Worm (Caenorhabditis elegans) whole organism, L4 larva: ENCODE results near the gene kcc-3.

ENCODE experiments used
- F44E2.7 ChIP-seq: fragments of 200-800 bp; sonication (Bioruptor generic); IDR thresholded peaks from 2 replicates; pipeline ENCODE4 v2.1.2; 2022; ENCODE audit warnings: missing genetic modification characterization, missing compliant biosample characterization
- F49E8.2 ChIP-seq: sonication (generic microtip); optimal IDR thresholded peaks from 2 replicates; lab custom pipeline; 2016; ENCODE audit warnings: missing compliant biosample characterization, mild to moderate bottlenecking, missing genetic modification characterization, borderline replicate concordance
- R02D3.7 ChIP-seq: fragments of 150-350 bp; sonication (generic microtip); optimal IDR thresholded peaks from 3 replicates; lab custom pipeline; 2014; ENCODE audit warnings: missing biosample characterization, missing genetic modification characterization
- T26A8.4 ChIP-seq: fragments of 200-800 bp; sonication (Bioruptor generic); IDR thresholded peaks from 2 replicates; pipeline ENCODE4 v1.3.6; 2022; ENCODE audit warnings: missing genetic modification characterization, missing compliant biosample characterization
- ZK337.2 ChIP-seq: fragments of 200-800 bp; sonication (Bioruptor generic); IDR thresholded peaks from 2 replicates; pipeline ENCODE4 v1.3.6; 2022; ENCODE audit warnings: missing genetic modification reagents, missing genetic modification characterization, missing compliant biosample characterization
- aha-1 ChIP-seq: fragments of 150-350 bp; peaks from one replicate; lab custom pipeline; 2014; ENCODE audit warnings: missing biosample characterization, missing genetic modification characterization
- arid-1 ChIP-seq: fragments of 200-800 bp; sonication (Bioruptor generic); conservative IDR thresholded peaks from 2 replicates; pipeline ENCODE4 v1.3.6; 2022; ENCODE audit warnings: missing genetic modification reagents, missing genetic modification characterization, missing compliant biosample characterization
- ceh-44 ChIP-seq: fragments of 200-800 bp; sonication (Bioruptor generic); IDR thresholded peaks from 2 replicates; pipeline ENCODE4 v1.3.6; 2022; ENCODE audit warnings: missing genetic modification reagents, missing genetic modification characterization, missing compliant biosample characterization
- ceh-62 ChIP-seq: sonication (generic microtip); optimal IDR thresholded peaks from 2 replicates; lab custom pipeline; 2017; ENCODE audit warnings: missing biosample characterization, missing genetic modification characterization
- ceh-82 ChIP-seq: sonication (generic microtip); optimal IDR thresholded peaks from 2 replicates; lab custom pipeline; 2017; ENCODE audit warnings: missing biosample characterization, missing genetic modification characterization
- daf-12 ChIP-seq: fragments of 150-350 bp; optimal IDR thresholded peaks from 2 replicates; lab custom pipeline; 2014; ENCODE audit warnings: missing biosample characterization, missing genetic modification reagents, missing genetic modification characterization
- daf-16 ChIP-seq, 3 experiments: sonication (generic microtip); optimal IDR thresholded peaks; 2 replicates each; lab custom pipeline; 2016 to 2017; ENCODE audit warnings: missing genetic modification characterization in 3 of 3, missing genetic modification reagents in 3 of 3, mild to moderate bottlenecking in 2 of 3, missing compliant biosample characterization in 2 of 3, missing biosample characterization in 1 of 3, moderate library complexity in 1 of 3
- daf-19 ChIP-seq: fragments of 200-800 bp; sonication (Bioruptor generic); conservative IDR thresholded peaks from 2 replicates; pipeline ENCODE4 v1.3.6; 2022; ENCODE audit warnings: missing genetic modification characterization, missing compliant biosample characterization
- duxl-1 ChIP-seq: sonication (generic microtip); optimal IDR thresholded peaks from 2 replicates; lab custom pipeline; 2016; ENCODE audit warnings: mild to moderate bottlenecking, missing genetic modification characterization, moderate library complexity, missing compliant biosample characterization; ENCODE audit not compliant: poor library complexity
- egl-27 ChIP-seq: sonication (generic microtip); optimal IDR thresholded peaks from 3 replicates; lab custom pipeline; 2017; ENCODE audit warnings: missing biosample characterization, missing genetic modification reagents, missing genetic modification characterization
- egl-43 ChIP-seq: fragments of 200-800 bp; sonication (Bioruptor generic); IDR thresholded peaks from 2 replicates; pipeline ENCODE4 v1.3.6; 2022; ENCODE audit warnings: missing genetic modification reagents, missing genetic modification characterization, missing compliant biosample characterization
- fos-1 ChIP-seq: fragments of 150-350 bp; optimal IDR thresholded peaks from 2 replicates; lab custom pipeline; 2014; ENCODE audit warnings: missing biosample characterization, missing genetic modification characterization
- hif-1 ChIP-seq, 2 experiments: sonication (generic microtip); optimal IDR thresholded peaks; 2 replicates each; lab custom pipeline; 2016 to 2017; ENCODE audit warnings: missing compliant biosample characterization in 2 of 2, missing genetic modification characterization in 2 of 2, missing genetic modification reagents in 2 of 2, missing genotype in 2 of 2, mild to moderate bottlenecking in 1 of 2
- hlh-11 ChIP-seq: fragments of 200-800 bp; sonication (Bioruptor generic); optimal IDR thresholded peaks from 2 replicates; lab custom pipeline; 2018; ENCODE audit warnings: mild to moderate bottlenecking, missing genetic modification characterization, missing compliant biosample characterization
- hlh-30 ChIP-seq: sonication (generic microtip); optimal IDR thresholded peaks from 2 replicates; lab custom pipeline; 2017; ENCODE audit warnings: antibody characterized with exemption, mild to moderate bottlenecking, missing genetic modification characterization, missing compliant biosample characterization; ENCODE audit not compliant: insufficient read depth
- lin-15B ChIP-seq: fragments of 150-350 bp; sonication (generic microtip); optimal IDR thresholded peaks from 3 replicates; lab custom pipeline; 2014; ENCODE audit warnings: missing biosample characterization, missing genetic modification characterization
- lin-29 ChIP-seq: fragments of 200-800 bp; sonication (Bioruptor generic); IDR thresholded peaks from 2 replicates; pipeline ENCODE4 v1.3.6; 2022; ENCODE audit warnings: missing genetic modification reagents, missing genetic modification characterization, missing compliant biosample characterization
- lir-3 ChIP-seq: sonication (generic microtip); optimal IDR thresholded peaks from 2 replicates; lab custom pipeline; 2016; ENCODE audit warnings: mild to moderate bottlenecking, missing genetic modification characterization, missing compliant biosample characterization
- lsy-2 ChIP-seq, 2 experiments: fragments of 150-350 bp in 1 of 2; sonication (generic microtip) in 1 of 2; optimal IDR thresholded peaks; 2 replicates each; lab custom pipeline; 2014 to 2017; ENCODE audit warnings: missing biosample characterization in 2 of 2, missing genetic modification characterization in 2 of 2
- mes-2 ChIP-seq: sonication (generic microtip); optimal IDR thresholded peaks from 2 replicates; lab custom pipeline; 2016; ENCODE audit warnings: missing genotype, mild to moderate bottlenecking, missing genetic modification characterization, missing compliant biosample characterization; ENCODE audit not compliant: poor library complexity, severe bottlenecking
- mxl-3 ChIP-seq: fragments of 200-800 bp; sonication (Bioruptor generic); optimal IDR thresholded peaks from 2 replicates; lab custom pipeline; 2018; ENCODE audit warnings: mild to moderate bottlenecking, missing genetic modification characterization, missing compliant biosample characterization
- nhr-28 ChIP-seq: fragments of 150-350 bp; optimal IDR thresholded peaks from 2 replicates; lab custom pipeline; 2014; ENCODE audit warnings: missing biosample characterization, missing genetic modification characterization
- nhr-42 ChIP-seq: fragments of 200-800 bp; sonication (Bioruptor generic); IDR thresholded peaks from 2 replicates; pipeline ENCODE4 v1.3.6; 2022; ENCODE audit warnings: missing genetic modification characterization, missing compliant biosample characterization
- nhr-6 ChIP-seq: fragments of 150-350 bp; optimal IDR thresholded peaks from 2 replicates; lab custom pipeline; 2014; ENCODE audit warnings: missing biosample characterization, missing genetic modification characterization
- nhr-77 ChIP-seq: fragments of 150-350 bp; optimal IDR thresholded peaks from 2 replicates; lab custom pipeline; 2014; ENCODE audit warnings: missing biosample characterization, missing genetic modification characterization
- set-16 ChIP-seq: fragments of 200-800 bp; sonication (Bioruptor generic); IDR thresholded peaks from 2 replicates; pipeline ENCODE4 v1.3.6; 2022; ENCODE audit warnings: missing genetic modification reagents, missing genetic modification characterization, missing compliant biosample characterization
- snpc-1.2 ChIP-seq: fragments of 200-800 bp; sonication (Bioruptor generic); IDR thresholded peaks from 2 replicates; pipeline ENCODE4 v1.3.6; 2022; ENCODE audit warnings: missing genetic modification reagents, missing genetic modification characterization, missing compliant biosample characterization
- snpc-4 ChIP-seq: fragments of 150-350 bp; optimal IDR thresholded peaks from 2 replicates; lab custom pipeline; 2014; ENCODE audit warnings: missing biosample characterization, missing genetic modification characterization
- spr-1 ChIP-seq: sonication (generic microtip); optimal IDR thresholded peaks from 2 replicates; lab custom pipeline; 2016; ENCODE audit warnings: mild to moderate bottlenecking, missing genetic modification characterization, missing compliant biosample characterization
- tag-97 ChIP-seq: fragments of 200-800 bp; sonication (Bioruptor generic); IDR thresholded peaks from 2 replicates; pipeline ENCODE4 v1.3.6; 2022; ENCODE audit warnings: missing genetic modification characterization, missing compliant biosample characterization
- tra-1 ChIP-seq: fragments of 200-800 bp; sonication (Bioruptor generic); IDR thresholded peaks from 2 replicates; pipeline ENCODE4 v1.3.6; 2022; ENCODE audit warnings: missing genetic modification reagents, missing genetic modification characterization, missing compliant biosample characterization
- unc-130 ChIP-seq: sonication (generic microtip); optimal IDR thresholded peaks from 2 replicates; lab custom pipeline; 2016; ENCODE audit warnings: missing genetic modification reagents, missing genetic modification characterization, missing compliant biosample characterization
- unc-39 ChIP-seq: sonication (generic microtip); optimal IDR thresholded peaks from 2 replicates; lab custom pipeline; 2017; ENCODE audit warnings: missing biosample characterization, missing genetic modification characterization
- unc-62 ChIP-seq, 3 experiments: fragments of 150-350 bp in 1 of 3; sonication (generic microtip); optimal IDR thresholded peaks in 2 of 3; peaks in 1 of 3; 1 replicate in 1 of 3; 2 replicates in 2 of 3; lab custom pipeline; 2014 to 2017; ENCODE audit warnings: missing biosample characterization in 3 of 3, missing genetic modification characterization in 3 of 3, missing genetic modification reagents in 3 of 3, missing genotype in 1 of 3
- zfp-2 ChIP-seq: sonication (generic microtip); optimal IDR thresholded peaks from 2 replicates; lab custom pipeline; 2016; ENCODE audit warnings: mild to moderate bottlenecking, missing genetic modification characterization, missing compliant biosample characterization
- zip-11 ChIP-seq: fragments of 200-800 bp; sonication (Bioruptor generic); IDR thresholded peaks from 2 replicates; pipeline ENCODE4 v1.3.6; 2022; ENCODE audit warnings: missing genetic modification characterization, missing compliant biosample characterization
- zip-2 ChIP-seq: fragments of 150-350 bp; optimal IDR thresholded peaks from 2 replicates; lab custom pipeline; 2014; ENCODE audit warnings: missing biosample characterization, missing genetic modification characterization
- ztf-11 ChIP-seq: fragments of 150-350 bp; optimal IDR thresholded peaks from 2 replicates; lab custom pipeline; 2014; ENCODE audit warnings: missing biosample characterization, missing genetic modification characterization
- ztf-7 ChIP-seq: fragments of 150-350 bp; optimal IDR thresholded peaks from 2 replicates; lab custom pipeline; 2014; ENCODE audit warnings: missing biosample characterization, missing genetic modification characterization

The kcc-3 gene

DNA sequence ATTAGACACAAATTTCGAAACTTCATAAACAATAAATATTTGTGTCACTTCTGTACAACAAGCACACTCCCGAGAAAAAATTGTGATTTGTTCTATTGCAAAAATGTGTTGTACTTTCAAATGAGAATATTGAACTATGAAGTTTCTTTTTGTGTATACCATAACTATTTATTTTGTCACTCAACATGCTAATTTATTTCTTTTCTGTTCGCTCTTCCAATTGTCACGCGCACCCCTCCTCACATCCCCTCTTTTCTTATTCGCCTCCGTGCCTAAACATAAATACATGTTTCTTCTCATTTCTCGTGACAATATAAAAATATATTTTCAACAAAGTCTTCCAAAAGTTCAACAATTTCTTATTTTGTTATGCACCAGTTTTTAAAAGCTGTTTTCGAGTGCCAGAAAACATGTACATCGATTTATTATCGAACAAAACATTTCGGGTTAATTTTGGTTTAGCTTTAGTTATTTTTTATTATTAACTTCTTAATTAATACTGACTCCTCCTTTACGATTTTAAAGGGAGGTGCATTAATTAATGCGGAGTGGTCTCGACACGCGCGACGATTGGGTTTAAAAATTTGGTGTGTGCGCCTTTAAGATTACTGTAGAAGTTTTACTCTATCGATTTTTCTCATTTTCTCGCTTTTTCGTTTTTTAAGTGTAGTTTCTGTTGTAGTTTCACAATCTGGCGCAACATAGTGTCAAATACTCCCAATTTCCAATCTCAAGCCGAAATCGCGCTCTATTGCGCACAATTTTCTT lies 40.0 kb downstream of the kcc-3 start (continued):
- TF ChIP-seq set-16 (GFP tag; lab: Robert Waterston, UW) = no peak
- TF ChIP-seq lin-15B (tag; lab: Kevin White, UChicago) = no peak
- TF ChIP-seq lsy-2 (tag; optimal IDR thresholded peaks at IDR 0.05; lab: Kevin White, UChicago) = peak in 1 of 2 experiments; percentile 5
- TF ChIP-seq zip-2 (tag; lab: Kevin White, UChicago) = no peak
- TF ChIP-seq spr-1 (tag; lab: Kevin White, UChicago) = no peak
- no peak for TF ChIP-seq F49E8.2
- no peak for TF ChIP-seq zfp-2 (tag; lab: Kevin White, UChicago)
- TF ChIP-seq egl-43 (GFP tag; lab: Robert Waterston, UW) = no peak
- TF ChIP-seq ceh-44 (GFP tag; lab: Robert Waterston, UW) = no peak
- peak; percentile 58 to 81 for TF ChIP-seq hif-1 (tag; optimal IDR thresholded peaks at IDR 0.05; lab: Kevin White, UChicago)
- TF ChIP-seq duxl-1 (tag; lab: Kevin White, UChicago) = no peak
- TF ChIP-seq nhr-28 = peak; percentile 19
- TF ChIP-seq daf-16 (GFP tag; optimal IDR thresholded peaks at IDR 0.05; lab: Kevin White, UChicago) = no peak
- TF ChIP-seq daf-16 (tag; optimal IDR thresholded peaks at IDR 0.05; lab: Kevin White, UChicago) = peak; percentile 75
- TF ChIP-seq tra-1 = no peak
- no peak for TF ChIP-seq egl-27 (tag; lab: Kevin White, UChicago)
- TF ChIP-seq hlh-11 (tag; lab: Kevin White, UChicago) = no peak

- TF ChIP-seq hlh-30 (peak; percentile 38), mxl-3 (peak; percentile 28), unc-62 (GFP tag; optimal IDR thresholded peaks at IDR 0.05 in 1 of 2; lab: Kevin White, UChicago) (peak in 1 of 2 experiments; percentile 63), unc-62 (tag; optimal IDR thresholded peaks at IDR 0.05; lab: Kevin White, UChicago) (no peak), nhr-6 (no peak)
These were observed 40.7 kb downstream of the kcc-3 start for ce11 chrII:7393393-7393792.

- peak; percentile 85 for TF ChIP-seq hlh-11 (tag; lab: Kevin White, UChicago)
- peak; percentile 82 for TF ChIP-seq aha-1 (tag; lab: Kevin White, UChicago)
- TF ChIP-seq lsy-2 (tag; optimal IDR thresholded peaks at IDR 0.05; lab: Kevin White, UChicago) = peak; percentile 55 to 63
- no peak for TF ChIP-seq egl-43 (GFP tag; lab: Robert Waterston, UW)
- TF ChIP-seq T26A8.4 = peak; percentile 62
- no peak for TF ChIP-seq ceh-82 (tag; lab: Kevin White, UChicago)
- no peak for TF ChIP-seq F44E2.7 (GFP tag; lab: Robert Waterston, UW)
- no peak for TF ChIP-seq nhr-42 (GFP tag; lab: Robert Waterston, UW)
- TF ChIP-seq ZK337.2 (GFP tag; lab: Robert Waterston, UW) = no peak
- no peak for TF ChIP-seq unc-39 (tag; lab: Kevin White, UChicago)
- TF ChIP-seq lin-29 (GFP tag; lab: Robert Waterston, UW) = no peak
- TF ChIP-seq snpc-4 (tag; lab: Kevin White, UChicago) = no peak
- TF ChIP-seq ztf-11 (tag; lab: Kevin White, UChicago) = no peak
- TF ChIP-seq daf-16 (GFP tag; optimal IDR thresholded peaks at IDR 0.05; lab: Kevin White, UChicago) = no peak
- TF ChIP-seq daf-16 (tag; optimal IDR thresholded peaks at IDR 0.05; lab: Kevin White, UChicago) = peak; percentile 42
- TF ChIP-seq snpc-1.2 (GFP tag; lab: Robert Waterston, UW) = no peak
- TF ChIP-seq spr-1 (tag; lab: Kevin White, UChicago) = no peak
- TF ChIP-seq R02D3.7 (tag; lab: Kevin White, UChicago) = no peak
- no peak for TF ChIP-seq fos-1 (tag; lab: Kevin White, UChicago)
- TF ChIP-seq zip-11 = no peak
- no peak for TF ChIP-seq duxl-1 (tag; lab: Kevin White, UChicago)
- TF ChIP-seq lir-3 (tag; lab: Kevin White, UChicago) = no peak
- TF ChIP-seq arid-1 (GFP tag; lab: Robert Waterston, UW) = no peak
- TF ChIP-seq daf-19 (GFP tag; lab: Robert Waterston, UW) = 0 out of 2 replicates have a peak, but pooled peaks have one; percentile 44
- no peak for TF ChIP-seq ceh-62 (tag; lab: Kevin White, UChicago)
- peak; percentile 71 for TF ChIP-seq mxl-3
- TF ChIP-seq daf-12 (tag; lab: Kevin White, UChicago) = no peak
- TF ChIP-seq tra-1 = 0 out of 2 replicates have a peak, but pooled peaks have one; percentile 42
- TF ChIP-seq unc-130 = no peak
- no peak for TF ChIP-seq tag-97
- TF ChIP-seq nhr-77 (tag; lab: Kevin White, UChicago) = peak; percentile 28
- peak; percentile 93 for TF ChIP-seq zip-2 (tag; lab: Kevin White, UChicago)
- TF ChIP-seq mes-2 (tag; lab: Kevin White, UChicago) = no peak
- TF ChIP-seq ztf-7 (tag; lab: Kevin White, UChicago) = peak; percentile 50
These were observed 41.9 kb downstream of the kcc-3 start for ce11 chrII:7392052-7392694.
